Worm (Caenorhabditis elegans) whole organism, L4/young adult: Measurements from ENCODE around the gene nspa-8.

Experiments used
- W03F9.2 ChIP-seq: fragments of 150-350 bp; optimal IDR thresholded peaks from 2 replicates; lab custom pipeline; 2014; ENCODE audit warnings: missing biosample characterization, missing genetic modification characterization
- dao-5 ChIP-seq: sonication (generic microtip); optimal IDR thresholded peaks from 2 replicates; lab custom pipeline; 2016; ENCODE audit warnings: missing genotype, missing genetic modification characterization, moderate library complexity, missing compliant biosample characterization
- him-1 ChIP-seq: sonication (generic microtip); optimal IDR thresholded peaks from 2 replicates; lab custom pipeline; 2016; ENCODE audit warnings: missing genotype, missing genetic modification reagents, missing genetic modification characterization, missing compliant biosample characterization

DNA sequence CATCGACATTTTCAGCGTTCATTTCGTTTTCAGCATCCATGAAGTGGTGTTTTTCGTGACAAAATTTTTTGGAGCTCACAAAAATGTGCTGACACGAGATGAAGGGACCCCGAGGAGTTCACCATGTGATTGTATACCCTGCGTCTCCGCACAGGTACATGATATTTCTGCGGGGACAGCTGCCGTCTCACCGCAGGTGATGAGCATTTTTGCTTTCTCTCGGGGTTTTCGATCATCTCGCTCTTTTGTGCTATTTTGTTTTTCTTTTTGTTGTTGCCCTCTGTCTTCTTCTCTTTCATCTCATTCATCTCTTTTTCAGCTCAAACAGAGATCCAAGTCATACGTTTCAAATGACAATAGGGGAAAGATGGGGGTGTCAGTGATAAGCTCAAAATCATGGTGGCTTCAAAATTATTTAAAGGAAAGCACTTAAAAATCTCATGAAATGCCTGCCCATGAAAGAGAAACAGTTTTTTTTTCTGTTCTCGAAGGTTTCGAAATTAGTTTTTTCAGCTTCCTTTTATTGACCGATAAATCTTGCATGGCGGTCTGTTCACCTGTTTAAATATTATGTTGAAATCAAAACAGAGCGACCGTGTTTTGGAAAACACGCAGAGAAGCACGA lies 20.6 kb upstream of the nspa-8 start, which contains the start of gene ret-1:
- no peak for TF ChIP-seq him-1 (tag; lab: Kevin White, UChicago)
- TF ChIP-seq dao-5 (tag; lab: Kevin White, UChicago), result no peak
- no peak for TF ChIP-seq W03F9.2 (tag; lab: Kevin White, UChicago)
